Fruit fly (Drosophila melanogaster): ENCODE results near the gene TORIP.

Gene TORIP

DNA sequence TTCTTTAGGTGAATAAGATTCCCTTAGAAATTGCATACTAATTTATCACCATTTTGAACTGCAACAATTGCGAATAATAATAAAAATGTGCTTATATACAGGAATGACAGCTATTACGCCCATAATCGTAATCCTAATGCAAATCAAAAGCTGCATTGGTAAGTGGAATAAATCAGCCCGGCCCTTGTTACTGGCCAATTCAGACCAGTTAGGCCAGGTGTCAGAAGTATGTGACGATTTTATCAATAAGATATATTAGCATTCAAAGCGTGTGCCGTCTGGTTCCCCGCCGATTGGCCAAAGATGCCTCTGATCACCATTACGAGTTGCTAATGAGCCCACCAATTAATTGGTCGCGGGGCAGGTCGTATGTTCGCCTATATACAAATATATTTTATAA is 7.6 kb upstream of the TORIP start:
- no peak for TF ChIP-seq CG17801 (GFP tag; optimal IDR thresholded peaks at IDR 0.05; ENCODE audit: partially characterized antibody)

dm6 chr3L:19807521-19807920 is 2.6 kb upstream of the TORIP start:
- TF ChIP-seq CG17801 (GFP tag; optimal IDR thresholded peaks at IDR 0.05; ENCODE audit: partially characterized antibody), result no peak

DNA sequence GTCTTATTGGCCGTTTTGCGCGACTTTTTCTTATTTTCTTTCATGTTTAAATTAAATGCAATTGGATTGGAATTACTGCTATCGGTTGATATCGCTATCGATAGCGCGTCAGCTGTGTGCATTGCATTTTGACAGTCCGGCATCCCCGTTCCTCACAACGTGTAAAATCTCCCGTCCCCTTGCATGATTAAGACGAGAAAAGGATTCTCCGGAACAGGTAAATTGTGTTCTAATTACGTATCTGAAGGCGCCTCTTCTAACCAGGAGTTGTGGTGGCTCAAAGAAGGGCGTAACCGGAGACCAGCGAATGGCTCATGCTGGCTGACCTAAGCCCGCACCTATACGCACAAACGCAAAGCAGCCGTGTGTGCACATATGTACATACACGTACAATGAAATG is 2.2 kb upstream of the TORIP start, which contains the start of the genes CG14104 and Kap-alpha1:
TSS of gene CG14104 (minus strand) at position 97 of the 400 bp plus-strand sequence.
TSS of gene Kap-alpha1 (plus strand) at position 130 of the 400 bp plus-strand sequence.
- TF ChIP-seq CG17801 (GFP tag; optimal IDR thresholded peaks at IDR 0.05; ENCODE audit: partially characterized antibody), result peak; percentile 19

dm6 chr3L:19805895-19806294 is 1.0 kb upstream of the TORIP start, which contains the start of gene CG34116:
Gene CG34116, minus strand, starts transcription at chr3L:19806036.
- no peak for TF ChIP-seq CG17801 (GFP tag; optimal IDR thresholded peaks at IDR 0.05; ENCODE audit: partially characterized antibody)

DNA sequence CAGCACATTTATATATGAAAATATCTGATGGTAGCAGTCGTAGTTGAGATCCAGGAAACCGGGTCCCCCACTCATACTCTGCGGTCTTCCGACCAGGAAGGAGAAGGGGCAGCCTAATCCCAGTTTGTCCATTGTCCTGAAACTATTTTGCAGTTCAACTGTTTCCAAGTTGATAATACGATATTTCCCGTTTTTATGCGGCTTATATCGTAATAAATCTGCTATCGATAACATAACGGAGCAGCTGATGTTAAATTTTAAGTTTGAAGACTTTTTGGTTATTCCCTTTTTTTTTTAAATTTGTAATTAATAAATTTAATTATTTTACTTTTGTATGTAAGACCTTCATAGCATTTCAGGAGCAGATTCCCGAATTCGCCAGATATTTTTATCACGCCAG is 3.8 kb downstream of the TORIP start, which contains the start of gene CG14102:
TSS of gene CG14102 (minus strand) at position 187 of the 400 bp plus-strand sequence.
- TF ChIP-seq CG17801 (GFP tag; optimal IDR thresholded peaks at IDR 0.05; ENCODE audit: partially characterized antibody), result no peak

DNA sequence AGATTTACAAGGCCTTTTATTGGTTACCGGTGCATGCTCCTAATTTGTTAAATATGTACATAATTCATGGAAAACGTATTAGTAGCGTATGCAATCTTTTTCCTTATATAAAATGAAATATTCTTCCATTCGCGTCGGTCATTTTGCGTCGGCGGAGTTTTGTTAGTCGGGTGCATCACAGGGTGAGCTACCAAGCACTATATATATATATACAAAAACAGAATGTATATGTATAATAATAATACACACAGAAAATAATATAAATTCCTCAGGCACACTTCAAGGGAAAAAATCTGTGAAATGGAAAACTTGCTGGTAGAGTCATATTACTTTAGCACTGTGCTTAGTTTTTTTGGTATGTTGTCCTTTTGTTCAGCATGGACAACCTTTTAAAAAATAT is 5.9 kb downstream of the TORIP start, which contains the start of gene Ir76a:
TSS of gene Ir76a (plus strand) at position 301 of the 400 bp plus-strand sequence.
- no peak for TF ChIP-seq CG17801 (GFP tag; optimal IDR thresholded peaks at IDR 0.05; ENCODE audit: partially characterized antibody)

- peak; percentile 89 for TF ChIP-seq CG17801 (GFP tag; optimal IDR thresholded peaks at IDR 0.05; ENCODE audit: partially characterized antibody)
Observed at dm6 chr3L:19794203-19794802, 10.6 kb downstream of the TORIP start.

DNA sequence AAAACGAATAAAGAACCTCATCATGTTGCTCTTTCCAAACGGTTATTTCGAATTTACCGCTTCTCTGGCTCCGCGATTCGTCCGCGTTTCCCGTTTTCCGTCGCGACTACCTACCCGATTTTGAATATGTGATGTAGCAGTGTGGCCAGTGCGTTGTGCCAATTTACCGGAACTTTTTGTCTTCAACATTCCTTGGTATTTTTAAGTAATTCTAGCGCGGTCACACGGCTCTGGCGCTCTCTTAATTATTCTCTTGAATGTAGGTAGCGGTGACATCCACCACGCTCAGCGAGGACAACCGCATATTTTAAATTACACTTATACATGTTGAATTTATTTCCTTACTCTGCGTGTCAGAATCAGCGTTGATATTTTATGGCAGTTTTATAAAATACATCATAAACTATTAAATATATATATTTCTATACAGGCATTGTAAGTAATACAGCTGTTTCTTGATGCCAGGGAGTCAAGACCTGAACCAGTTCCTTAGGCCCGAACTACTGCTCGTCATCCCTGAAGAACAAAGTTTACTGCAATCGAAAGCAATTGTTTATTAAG is 11.4 kb downstream of the TORIP start, which contains the start of the genes CG42637, Gyc76C and SREBP:
TSS of gene CG42637 (minus strand) at position 132 of the 561 bp plus-strand sequence.
TSS of gene Gyc76C (minus strand) at position 132 of the 561 bp plus-strand sequence.
TSS of gene SREBP (plus strand) at position 498 of the 561 bp plus-strand sequence.
- no peak for TF ChIP-seq CG17801 (GFP tag; optimal IDR thresholded peaks at IDR 0.05; ENCODE audit: partially characterized antibody)

DNA sequence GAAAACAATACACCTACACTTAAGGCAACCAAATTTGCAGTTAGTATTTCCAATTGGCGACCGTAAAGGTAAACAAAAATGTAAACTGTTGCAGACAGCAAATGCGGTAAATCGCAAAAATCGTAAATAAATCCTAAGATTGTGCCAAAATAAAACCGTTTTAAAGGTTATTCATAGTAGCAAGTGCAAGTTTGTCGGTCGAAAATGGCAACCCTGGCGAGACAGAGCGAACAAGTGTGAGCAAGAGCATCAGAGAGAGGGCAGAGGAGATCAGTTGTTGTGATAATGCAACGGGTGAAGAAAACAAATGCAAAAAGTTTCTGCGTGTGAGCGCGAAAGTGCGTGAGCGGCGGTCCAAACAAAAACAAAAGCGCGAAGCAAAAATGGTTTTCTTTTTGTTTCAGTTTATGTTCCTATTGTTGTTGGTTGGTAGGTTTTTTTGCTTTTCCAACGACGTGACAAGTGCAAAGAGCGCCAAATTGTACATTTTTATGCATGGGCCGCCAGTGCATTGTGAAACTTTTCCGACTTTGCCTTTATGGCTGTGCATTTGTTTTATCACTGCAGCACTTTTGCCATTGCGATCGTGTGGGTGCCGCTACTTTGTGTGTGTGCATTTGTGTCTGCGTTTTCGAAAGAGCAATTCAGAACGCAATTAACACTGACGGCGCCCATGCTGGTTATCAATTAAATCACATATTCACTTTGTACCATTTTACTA is 12.0 kb downstream of the TORIP start:
- TF ChIP-seq CG17801 (GFP tag; optimal IDR thresholded peaks at IDR 0.05; ENCODE audit: partially characterized antibody), result no peak

dm6 chr3L:19791688-19792073 is 13.2 kb downstream of the TORIP start:
- TF ChIP-seq CG17801 (GFP tag; optimal IDR thresholded peaks at IDR 0.05; ENCODE audit: partially characterized antibody), result no peak

DNA sequence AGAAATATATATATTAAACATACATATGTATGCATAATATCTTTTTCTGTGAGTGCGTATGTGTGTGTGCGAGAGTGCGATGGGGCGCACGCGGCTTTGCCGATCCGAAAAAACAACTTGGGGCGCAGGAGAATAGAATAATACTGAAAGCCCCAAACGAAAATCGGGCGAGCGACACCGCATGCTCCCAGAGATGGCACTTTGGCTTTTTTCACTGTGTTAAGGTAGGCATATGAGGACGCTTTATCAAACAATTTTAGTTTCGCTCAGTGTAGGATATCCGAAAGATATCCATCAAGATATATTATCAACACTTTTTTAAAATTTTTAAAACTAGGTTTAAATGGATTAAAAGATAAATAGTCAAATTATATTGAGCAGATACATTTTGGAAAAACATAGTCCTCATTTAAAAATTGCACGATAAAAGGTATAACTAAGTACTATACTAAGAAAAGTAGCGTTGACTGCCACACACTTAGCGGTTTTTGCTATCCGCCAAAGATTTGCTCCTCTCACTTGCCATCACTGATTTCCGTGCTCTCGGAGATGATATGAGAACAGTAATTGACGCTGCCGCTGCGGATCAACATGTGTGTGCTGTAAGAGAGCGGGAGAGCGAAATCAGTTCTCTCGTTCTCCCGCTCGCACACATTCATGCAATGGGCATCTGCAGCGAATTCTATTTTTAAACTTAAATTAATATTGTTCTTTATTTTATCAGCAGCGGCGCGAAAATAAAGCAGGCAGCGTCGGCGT is 13.8 kb downstream of the TORIP start:
- TF ChIP-seq CG17801 (GFP tag; optimal IDR thresholded peaks at IDR 0.05; ENCODE audit: partially characterized antibody), result peak; percentile 44

DNA sequence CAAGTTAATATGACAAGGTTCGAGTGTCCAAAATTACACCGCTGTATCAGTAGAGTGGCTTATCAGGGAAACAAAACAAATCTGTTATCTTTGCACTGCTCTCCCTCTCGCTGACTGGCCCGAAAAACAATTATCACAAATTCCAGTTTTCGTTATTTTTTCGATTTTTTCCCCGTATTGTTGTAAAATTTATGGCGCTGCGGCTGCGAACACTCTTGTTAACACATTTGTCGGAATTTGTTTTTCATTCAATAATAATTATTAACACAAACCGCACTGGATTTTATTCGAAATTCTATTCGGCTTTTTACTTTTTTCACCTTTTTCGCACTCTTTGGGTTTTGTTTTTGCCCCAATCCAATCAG is 14.3 kb downstream of the TORIP start:
- TF ChIP-seq CG17801 (GFP tag; optimal IDR thresholded peaks at IDR 0.05; ENCODE audit: partially characterized antibody), result no peak

dm6 chr3L:19787632-19788031 is 17.2 kb downstream of the TORIP start:
- TF ChIP-seq CG17801 (GFP tag; optimal IDR thresholded peaks at IDR 0.05; ENCODE audit: partially characterized antibody), result no peak

DNA sequence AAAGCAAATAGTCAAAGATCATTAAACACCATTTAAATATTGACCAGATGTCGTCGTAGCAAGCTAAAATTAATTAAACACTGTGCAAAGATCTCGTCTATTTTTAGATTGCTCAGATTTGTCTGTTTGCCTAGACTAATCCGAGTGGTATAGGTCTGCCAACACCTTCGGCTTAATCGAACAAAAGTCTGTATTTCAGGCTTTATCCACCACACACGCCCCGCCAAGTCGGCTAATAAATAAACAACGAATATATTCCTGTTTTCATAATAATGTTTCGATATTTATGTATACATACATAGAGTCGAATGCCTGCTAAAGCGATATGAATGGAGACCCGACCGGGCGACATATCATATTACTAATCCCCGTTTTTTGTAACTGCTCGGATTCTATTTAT is 26.4 kb downstream of the TORIP start:
- TF ChIP-seq CG17801 (GFP tag; optimal IDR thresholded peaks at IDR 0.05; ENCODE audit: partially characterized antibody), result no peak

All from ovary, adult (tissue).